Worm (Caenorhabditis elegans) whole organism, early embryonic: ENCODE data around the gene srx-122.

ENCODE experiments used
- ama-1 ChIP-seq: fragments of 150-350 bp; optimal IDR thresholded peaks from 2 replicates; lab custom pipeline; 2014
- ceh-36 ChIP-seq: sonication (generic microtip); optimal IDR thresholded peaks from 2 replicates; lab custom pipeline; 2016; ENCODE audit warnings: missing genetic modification characterization, inconsistent platforms, missing compliant biosample characterization
- ets-7 ChIP-seq: sonication (generic microtip); optimal IDR thresholded peaks from 2 replicates; lab custom pipeline; 2016; ENCODE audit warnings: missing genotype, missing genetic modification characterization, missing compliant biosample characterization
- flt-1 ChIP-seq: fragments of 200-800 bp; sonication (Bioruptor generic); IDR thresholded peaks from 2 replicates; pipeline ENCODE4 v1.3.6; 2022; ENCODE audit warnings: missing genetic modification characterization, missing compliant biosample characterization
- hmg-4 ChIP-seq: fragments of 200-800 bp; sonication (Bioruptor generic); optimal IDR thresholded peaks from 2 replicates; lab custom pipeline; 2018; ENCODE audit warnings: mild to moderate bottlenecking, missing genetic modification characterization, missing compliant biosample characterization
- hnd-1 ChIP-seq: sonication (generic microtip); optimal IDR thresholded peaks from 2 replicates; lab custom pipeline; 2016; ENCODE audit warnings: missing genetic modification characterization, missing compliant biosample characterization

ce11 chrV:3320432-3320831 lies 22.8 kb upstream of the srx-122 start, which contains the start of gene C17B7.14:
- TF ChIP-seq ama-1 (lab: Kevin White, UChicago) (no peak), ets-7 (tag; lab: Kevin White, UChicago) (no peak), ceh-36 (tag; lab: Kevin White, UChicago) (no peak), hnd-1 (no peak), flt-1 (GFP tag; lab: Robert Waterston, UW) (no peak), hmg-4 (GFP tag; lab: Kevin White, UChicago) (no peak)
